Fruit fly (Drosophila melanogaster) whole organism, embryonic: ENCODE measurements around the gene CG3632.

Source experiments
- Atf-2 ChIP-seq: fragments of 200-800 bp; sonication (Bioruptor generic); optimal IDR thresholded peaks from 2 replicates; lab custom pipeline; 2016; ENCODE audit warnings: missing biosample characterization, missing genetic modification characterization
- BtbVII ChIP-seq: fragments of 200-800 bp; sonication (Bioruptor generic); optimal IDR thresholded peaks from 3 replicates; lab custom pipeline; 2017; ENCODE audit warnings: missing biosample characterization, mild to moderate bottlenecking, missing genetic modification characterization
- CG11093 ChIP-seq: fragments of 200-800 bp; sonication (Bioruptor generic); IDR thresholded peaks from 3 replicates; pipeline ENCODE4 v1.3.6; 2022; ENCODE audit warnings: missing biosample characterization, missing genetic modification characterization
- CG11695 ChIP-seq: fragments of 200-800 bp; sonication (Bioruptor generic); IDR thresholded peaks from 3 replicates; pipeline ENCODE4 v1.3.6; 2022; ENCODE audit warnings: missing biosample characterization, missing genetic modification characterization
- CG12104 ChIP-seq: fragments of 200-800 bp; sonication (Bioruptor generic); optimal IDR thresholded peaks from 3 replicates; lab custom pipeline; 2016; ENCODE audit warnings: missing biosample characterization, missing genetic modification characterization
- CG12219 ChIP-seq: fragments of 200-800 bp; sonication (Bioruptor generic); optimal IDR thresholded peaks from 3 replicates; lab custom pipeline; 2018; ENCODE audit warnings: missing biosample characterization, mild to moderate bottlenecking, missing genetic modification characterization
- CG1647 ChIP-seq: fragments of 200-800 bp; sonication (Bioruptor generic); optimal IDR thresholded peaks from 3 replicates; lab custom pipeline; 2016; ENCODE audit warnings: missing biosample characterization, missing genetic modification characterization
- CG17359 ChIP-seq: fragments of 200-800 bp; sonication (Bioruptor generic); optimal IDR thresholded peaks from 3 replicates; lab custom pipeline; 2018; ENCODE audit warnings: missing biosample characterization, mild to moderate bottlenecking, missing genetic modification characterization, moderate library complexity
- CG18599 ChIP-seq: fragments of 200-800 bp; sonication (Bioruptor generic); optimal IDR thresholded peaks from 3 replicates; lab custom pipeline; 2017; ENCODE audit warnings: missing biosample characterization, missing genetic modification characterization, mild to moderate bottlenecking, moderate library complexity, missing genetic modification reagents
- CG2889 ChIP-seq: fragments of 200-800 bp; sonication (Bioruptor generic); IDR thresholded peaks from 3 replicates; pipeline ENCODE4 v1.3.6; 2022; ENCODE audit warnings: missing biosample characterization, missing genetic modification characterization
- CG32767 ChIP-seq: fragments of 200-800 bp; sonication (Bioruptor generic); IDR thresholded peaks from 2 replicates; pipeline ENCODE4 v1.3.6; 2022; ENCODE audit warnings: missing biosample characterization, missing genetic modification characterization
- CG33557 ChIP-seq: fragments of 200-800 bp; sonication (Bioruptor generic); optimal IDR thresholded peaks from 2 replicates; lab custom pipeline; 2019; ENCODE audit warnings: missing biosample characterization, mild to moderate bottlenecking, missing genetic modification characterization, moderate library complexity
- CG34224 ChIP-seq: fragments of 200-800 bp; sonication (Bioruptor generic); IDR thresholded peaks from 3 replicates; pipeline ENCODE4 v1.3.6; 2022; ENCODE audit warnings: missing biosample characterization, missing genetic modification characterization; ENCODE audit not compliant: partially characterized antibody
- CG3847 ChIP-seq: fragments of 200-800 bp; sonication (Bioruptor generic); IDR thresholded peaks from 2 replicates; pipeline ENCODE4 v1.3.6; 2022; ENCODE audit warnings: missing biosample characterization, missing genetic modification characterization
- CG42726 ChIP-seq: fragments of 200-800 bp; sonication (Bioruptor generic); IDR thresholded peaks from 2 replicates; pipeline ENCODE4 v1.3.6; 2022; ENCODE audit warnings: missing biosample characterization, missing genetic modification characterization; ENCODE audit not compliant: partially characterized antibody
- CG4730 ChIP-seq: fragments of 200-800 bp; sonication (Bioruptor generic); IDR thresholded peaks from 2 replicates; pipeline ENCODE4 v1.3.6; 2022; ENCODE audit warnings: missing biosample characterization, missing genetic modification characterization
- CG4854 ChIP-seq: fragments of 200-800 bp; sonication (Bioruptor generic); optimal IDR thresholded peaks from 2 replicates; lab custom pipeline; 2016; ENCODE audit warnings: missing biosample characterization, missing genetic modification characterization, inconsistent platforms
- CG5180 ChIP-seq: fragments of 200-800 bp; sonication (Bioruptor generic); optimal IDR thresholded peaks from 3 replicates; lab custom pipeline; 2017; ENCODE audit warnings: missing biosample characterization, missing genetic modification characterization, mild to moderate bottlenecking, moderate library complexity, missing genetic modification reagents
- CG7357 ChIP-seq: fragments of 200-800 bp; sonication (Bioruptor generic); IDR thresholded peaks from 3 replicates; pipeline ENCODE4 v1.3.6; 2022; ENCODE audit warnings: missing biosample characterization, missing genetic modification characterization
- CG8388 ChIP-seq: fragments of 200-800 bp; sonication (Bioruptor generic); optimal IDR thresholded peaks from 2 replicates; lab custom pipeline; 2019; ENCODE audit warnings: missing biosample characterization, mild to moderate bottlenecking, missing genetic modification characterization, moderate library complexity
- CG9727 ChIP-seq: fragments of 200-800 bp; sonication (Bioruptor generic); optimal IDR thresholded peaks from 3 replicates; lab custom pipeline; 2017; ENCODE audit warnings: missing biosample characterization, mild to moderate bottlenecking, missing genetic modification characterization
- D19A ChIP-seq: fragments of 200-800 bp; optimal IDR thresholded peaks from 3 replicates; lab custom pipeline; 2019; ENCODE audit warnings: missing biosample characterization, mild to moderate bottlenecking, missing genetic modification characterization, moderate library complexity
- Dbx ChIP-seq: fragments of 200-800 bp; sonication (Bioruptor generic); IDR thresholded peaks from 3 replicates; pipeline ENCODE4 v1.3.6; 2022; ENCODE audit warnings: missing biosample characterization, missing genetic modification characterization
- Dek ChIP-seq: fragments of 200-800 bp; sonication (Bioruptor generic); optimal IDR thresholded peaks from 3 replicates; lab custom pipeline; 2019; ENCODE audit warnings: missing biosample characterization, mild to moderate bottlenecking, missing genetic modification characterization, moderate library complexity
- Fer1 ChIP-seq: fragments of 200-800 bp; sonication (Bioruptor generic); optimal IDR thresholded peaks from 2 replicates; lab custom pipeline; 2017; ENCODE audit warnings: missing biosample characterization, mild to moderate bottlenecking, missing genetic modification characterization
- H15 ChIP-seq: fragments of 200-800 bp; sonication (Bioruptor generic); IDR thresholded peaks from 3 replicates; pipeline ENCODE4 v1.3.6; 2022; ENCODE audit warnings: missing biosample characterization, missing genetic modification characterization
- Lhr ChIP-seq: fragments of 200-800 bp; sonication (Bioruptor generic); optimal IDR thresholded peaks from 3 replicates; lab custom pipeline; 2017; ENCODE audit warnings: mild to moderate bottlenecking, missing biosample characterization, missing genetic modification reagents, missing genetic modification characterization
- NFAT ChIP-seq: fragments of 200-800 bp; sonication (Bioruptor generic); IDR thresholded peaks from 2 replicates; pipeline ENCODE4 v1.3.6; 2022; ENCODE audit warnings: missing biosample characterization, missing genetic modification characterization
- Nf-YC ChIP-seq: fragments of 200-800 bp; optimal IDR thresholded peaks from 3 replicates; lab custom pipeline; 2019; ENCODE audit warnings: missing biosample characterization, mild to moderate bottlenecking, missing genetic modification characterization, moderate library complexity
- Sox100B ChIP-seq: fragments of 200-800 bp; sonication (Bioruptor generic); optimal IDR thresholded peaks from 3 replicates; lab custom pipeline; 2018; ENCODE audit warnings: missing biosample characterization, mild to moderate bottlenecking, missing genetic modification characterization
- Xbp1 ChIP-seq: fragments of 200-800 bp; sonication (Bioruptor generic); optimal IDR thresholded peaks from 3 replicates; lab custom pipeline; 2016; ENCODE audit warnings: missing biosample characterization, mild to moderate bottlenecking, missing genetic modification characterization
- al ChIP-seq: fragments of 200-800 bp; sonication (Bioruptor generic); IDR thresholded peaks from 2 replicates; pipeline ENCODE4 v1.3.6; 2022; ENCODE audit warnings: missing biosample characterization, missing genetic modification characterization
- bbx ChIP-seq: fragments of 200-800 bp; sonication (Bioruptor generic); IDR thresholded peaks from 2 replicates; pipeline ENCODE4 v1.3.6; 2022; ENCODE audit warnings: missing biosample characterization, missing genetic modification characterization; ENCODE audit not compliant: partially characterized antibody
- caup ChIP-seq: fragments of 200-800 bp; sonication (Bioruptor generic); optimal IDR thresholded peaks from 3 replicates; lab custom pipeline; 2017; ENCODE audit warnings: missing biosample characterization, mild to moderate bottlenecking, missing genetic modification characterization, moderate library complexity; ENCODE audit not compliant: severe bottlenecking
- dimm ChIP-seq: fragments of 200-800 bp; sonication (Bioruptor generic); IDR thresholded peaks from 2 replicates; pipeline ENCODE4 v1.3.6; 2022; ENCODE audit warnings: missing biosample characterization, missing genetic modification characterization
- gcm2 ChIP-seq: fragments of 200-800 bp; sonication (Bioruptor generic); optimal IDR thresholded peaks from 2 replicates; lab custom pipeline; 2016; ENCODE audit warnings: missing biosample characterization, missing genetic modification characterization
- gfzf ChIP-seq: fragments of 200-800 bp; sonication (Bioruptor generic); optimal IDR thresholded peaks from 2 replicates; lab custom pipeline; 2016; ENCODE audit warnings: missing biosample characterization, mild to moderate bottlenecking, missing genetic modification characterization, moderate library complexity
- insv ChIP-seq, 2 experiments: fragments of 200-800 bp; sonication (Bioruptor generic); optimal IDR thresholded peaks; 3 replicates each; lab custom pipeline; 2016 to 2018; ENCODE audit warnings: missing biosample characterization in 2 of 2, missing genetic modification characterization in 2 of 2
- nerfin-1 ChIP-seq: fragments of 200-800 bp; sonication (Bioruptor generic); optimal IDR thresholded peaks from 3 replicates; lab custom pipeline; 2019; ENCODE audit warnings: missing biosample characterization, mild to moderate bottlenecking, missing genetic modification characterization, moderate library complexity
- otp ChIP-seq: fragments of 200-800 bp; sonication (Bioruptor generic); IDR thresholded peaks from 3 replicates; pipeline ENCODE4, ENCODE4 v1.3.6; 2022; ENCODE audit warnings: missing biosample characterization, missing genetic modification characterization
- prd ChIP-seq, 3 experiments: fragments of >200 bp in 2 of 3; fragments of 200-800 bp in 1 of 3; sonication (Bioruptor generic) in 1 of 3; optimal IDR thresholded peaks in 2 of 3; IDR thresholded peaks in 1 of 3; 2 replicates in 2 of 3; 3 replicates in 1 of 3; pipeline versions ENCODE4 v1.3.6 to Lab custom; 2017 to 2022; ENCODE audit warnings: missing biosample characterization in 1 of 3, missing genetic modification characterization in 1 of 3
- run ChIP-seq: fragments of 200-800 bp; sonication (Bioruptor generic); optimal IDR thresholded peaks from 3 replicates; lab custom pipeline; 2018; ENCODE audit warnings: missing biosample characterization, mild to moderate bottlenecking, missing genetic modification characterization
- scrt ChIP-seq: fragments of 200-800 bp; sonication (Bioruptor generic); optimal IDR thresholded peaks from 2 replicates; lab custom pipeline; 2018; ENCODE audit warnings: missing biosample characterization, mild to moderate bottlenecking, missing genetic modification characterization, moderate library complexity
- stwl ChIP-seq: fragments of 200-800 bp; sonication (Bioruptor generic); optimal IDR thresholded peaks from 3 replicates; lab custom pipeline; 2018; ENCODE audit warnings: missing biosample characterization, mild to moderate bottlenecking, missing genetic modification characterization, moderate library complexity
- sug ChIP-seq: fragments of 200-800 bp; optimal IDR thresholded peaks from 2 replicates; lab custom pipeline; 2019; ENCODE audit warnings: missing biosample characterization, mild to moderate bottlenecking, missing genetic modification characterization, moderate library complexity
- toy ChIP-seq: fragments of 200-800 bp; sonication (Bioruptor generic); IDR thresholded peaks from 2 replicates; pipeline ENCODE4 v1.3.6; 2022; ENCODE audit warnings: missing biosample characterization, missing genetic modification characterization
- vfl ChIP-seq: fragments of 200-800 bp; sonication (Bioruptor generic); optimal IDR thresholded peaks from 2 replicates; lab custom pipeline; 2016; ENCODE audit warnings: missing biosample characterization, missing genetic modification characterization
- vnd ChIP-seq: fragments of 200-800 bp; sonication (Bioruptor generic); IDR thresholded peaks from 3 replicates; pipeline ENCODE4 v1.3.6; 2022; ENCODE audit warnings: missing biosample characterization, missing genetic modification characterization; ENCODE audit not compliant: partially characterized antibody
- vvl ChIP-seq: fragments of 200-800 bp; sonication (Bioruptor generic); IDR thresholded peaks from 2 replicates; pipeline ENCODE4 v1.3.6; 2022; ENCODE audit warnings: missing biosample characterization, missing genetic modification characterization
- zfh2 ChIP-seq: fragments of 200-800 bp; sonication (Bioruptor generic); optimal IDR thresholded peaks from 2 replicates; lab custom pipeline; 2016; ENCODE audit warnings: missing biosample characterization, missing genetic modification characterization

CG3632 gene

DNA sequence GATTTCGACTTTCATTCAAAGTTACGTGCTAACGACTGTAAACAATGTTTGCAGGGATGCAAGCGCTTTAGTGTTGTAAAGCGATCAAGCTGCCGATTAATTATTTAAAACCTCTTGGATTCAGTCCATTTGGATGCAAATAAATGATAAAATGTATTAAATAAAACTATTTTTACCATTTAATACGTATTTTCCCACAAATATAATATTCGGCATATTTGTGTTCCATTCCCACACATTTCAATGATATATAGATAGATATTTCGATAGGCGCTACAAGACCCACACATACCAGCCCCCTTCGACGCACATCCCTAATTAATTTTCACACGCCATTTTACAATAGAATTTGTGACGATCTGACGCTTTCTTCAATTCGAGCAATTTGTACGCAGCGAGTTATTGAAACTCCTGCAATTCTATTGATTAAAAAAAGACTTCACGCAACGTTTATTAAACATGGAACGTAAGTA is 7.9 kb upstream of the CG3632 start, which contains the start of the genes CG32576 and caz (continued):
- 0 out of 2 replicates have a peak, but pooled peaks have one; percentile 47 for TF ChIP-seq bbx (GFP tag; lab: Robert Waterston, UW)
- no peak for TF ChIP-seq Fer1 (GFP tag; lab: Kevin White, UChicago)
- no peak for TF ChIP-seq CG8388 (GFP tag; lab: Kevin White, UChicago)
- TF ChIP-seq Dbx: no peak; the same call in 2 of the 3 replicates
- TF ChIP-seq nerfin-1 (tag; lab: Kevin White, UChicago): peak; percentile 35
- TF ChIP-seq Lhr: peak; percentile 9
- TF ChIP-seq CG3847: peak; percentile 60
- peak; percentile 83 for TF ChIP-seq stwl (tag; lab: Kevin White, UChicago)
- TF ChIP-seq gcm2 (GFP tag; lab: Kevin White, UChicago): no peak
- TF ChIP-seq NFAT: no peak
- peak; percentile 12 for TF ChIP-seq zfh2 (GFP tag; lab: Kevin White, UChicago)
- TF ChIP-seq Xbp1 (GFP tag; lab: Kevin White, UChicago): peak; percentile 60
- no peak for TF ChIP-seq CG7357
- peak; percentile 25 for TF ChIP-seq CG33557 (GFP tag; lab: Kevin White, UChicago)
- peak; percentile 56 for TF ChIP-seq Nf-YC
- no peak for TF ChIP-seq vvl (GFP tag; lab: Robert Waterston, UW)
- TF ChIP-seq CG5180 (GFP tag; lab: Kevin White, UChicago): no peak
- peak; percentile 26 for TF ChIP-seq CG9727 (GFP tag; lab: Kevin White, UChicago)
- peak; percentile 37 for TF ChIP-seq caup (GFP tag; lab: Kevin White, UChicago)
- TF ChIP-seq CG4854 (GFP tag; lab: Kevin White, UChicago): no peak
- no peak for TF ChIP-seq scrt (GFP tag; lab: Kevin White, UChicago)
- no peak for TF ChIP-seq CG17359
- no peak for TF ChIP-seq toy
- no peak for TF ChIP-seq CG1647 (GFP tag; lab: Kevin White, UChicago)
- no peak for TF ChIP-seq al (GFP tag; lab: Robert Waterston, UW)
- peak; percentile 56; the same call in 2 of the 3 replicates for TF ChIP-seq vnd
- no peak for TF ChIP-seq CG2889 (GFP tag; lab: Robert Waterston, UW)
- no peak for TF ChIP-seq CG12219 (GFP tag; lab: Kevin White, UChicago)
- TF ChIP-seq CG18599 (GFP tag; lab: Kevin White, UChicago): no peak
- no peak for TF ChIP-seq Sox100B (GFP tag; lab: Kevin White, UChicago)
- no peak for TF ChIP-seq run
- TF ChIP-seq vfl (GFP tag; lab: Kevin White, UChicago): peak; percentile 15
- TF ChIP-seq CG11695 (GFP tag; lab: Robert Waterston, UW): no peak
- TF ChIP-seq D19A (tag; lab: Kevin White, UChicago): no peak
- TF ChIP-seq sug (tag; lab: Kevin White, UChicago): peak; percentile 65
- no peak for TF ChIP-seq Atf-2 (GFP tag; lab: Kevin White, UChicago)
- no peak for TF ChIP-seq H15 (GFP tag; lab: Robert Waterston, UW)
- TF ChIP-seq otp (GFP tag; lab: Robert Waterston, UW): no peak
- no peak for TF ChIP-seq dimm
- TF ChIP-seq insv (GFP tag; optimal IDR thresholded peaks at IDR 0.05; lab: Kevin White, UChicago): no peak
- no peak for TF ChIP-seq CG42726
- TF ChIP-seq CG32767 (GFP tag; lab: Robert Waterston, UW): 0 out of 2 replicates have a peak, but pooled peaks have one; percentile 20
- TF ChIP-seq prd (optimal IDR thresholded peaks at IDR 0.05; lab: Kevin White, UChicago): no peak
- TF ChIP-seq prd (GFP tag; IDR thresholded peaks at IDR 0.05; lab: Robert Waterston, UW): peak; percentile 42; the same call in 1 of the 3 replicates
- TF ChIP-seq CG34224 (GFP tag; lab: Robert Waterston, UW): peak; percentile 60
- no peak for TF ChIP-seq CG11093 (GFP tag; lab: Robert Waterston, UW)
- no peak for TF ChIP-seq gfzf
- TF ChIP-seq Dek (tag; lab: Kevin White, UChicago): no peak
- peak; percentile 24 for TF ChIP-seq CG12104 (GFP tag; lab: Kevin White, UChicago)
- TF ChIP-seq CG4730 (GFP tag; lab: Robert Waterston, UW): no peak
- TF ChIP-seq BtbVII (GFP tag; lab: Kevin White, UChicago): no peak
